Fruit fly (Drosophila melanogaster) S2 (cell line): ENCODE measurements around the gene nur.

ENCODE experiments used
- CG8478 ChIP-seq: fragments of >200 bp; optimal IDR thresholded peaks from 2 replicates; lab custom pipeline; 2018
- CTCF ChIP-seq, 2 experiments: fragments of >200 bp; optimal IDR thresholded peaks; 2 replicates each; lab custom pipeline; 2018

DNA sequence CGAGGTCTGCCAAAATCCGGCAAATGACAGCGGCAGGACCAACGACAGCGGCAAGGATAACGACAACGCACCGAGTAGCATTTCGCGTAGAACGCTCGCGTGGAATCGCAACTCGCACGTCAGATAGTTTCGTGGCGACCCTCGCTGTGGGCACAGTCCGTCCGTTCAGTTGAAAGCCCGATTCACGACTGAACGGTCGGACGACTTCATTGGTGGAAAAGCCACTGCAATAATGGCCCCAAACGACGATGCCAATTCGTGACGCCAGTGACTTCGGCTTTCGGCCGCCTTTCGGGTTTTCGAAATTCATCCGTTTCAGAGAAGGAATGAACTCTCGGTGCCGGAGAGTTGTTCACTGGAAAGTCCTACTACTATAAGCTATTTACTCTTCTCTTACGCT, 18.8 kb upstream of the nur start, which contains the start of gene DIP-kappa:
- TF ChIP-seq CTCF (optimal IDR thresholded peaks at IDR 0.05; lab: Kevin White, UChicago) = no peak
- TF ChIP-seq CG8478 (lab: Kevin White, UChicago) = no peak
